2 fruit fly cellular contexts compared by ENCODE assay signal in the genomic region with DNA sequence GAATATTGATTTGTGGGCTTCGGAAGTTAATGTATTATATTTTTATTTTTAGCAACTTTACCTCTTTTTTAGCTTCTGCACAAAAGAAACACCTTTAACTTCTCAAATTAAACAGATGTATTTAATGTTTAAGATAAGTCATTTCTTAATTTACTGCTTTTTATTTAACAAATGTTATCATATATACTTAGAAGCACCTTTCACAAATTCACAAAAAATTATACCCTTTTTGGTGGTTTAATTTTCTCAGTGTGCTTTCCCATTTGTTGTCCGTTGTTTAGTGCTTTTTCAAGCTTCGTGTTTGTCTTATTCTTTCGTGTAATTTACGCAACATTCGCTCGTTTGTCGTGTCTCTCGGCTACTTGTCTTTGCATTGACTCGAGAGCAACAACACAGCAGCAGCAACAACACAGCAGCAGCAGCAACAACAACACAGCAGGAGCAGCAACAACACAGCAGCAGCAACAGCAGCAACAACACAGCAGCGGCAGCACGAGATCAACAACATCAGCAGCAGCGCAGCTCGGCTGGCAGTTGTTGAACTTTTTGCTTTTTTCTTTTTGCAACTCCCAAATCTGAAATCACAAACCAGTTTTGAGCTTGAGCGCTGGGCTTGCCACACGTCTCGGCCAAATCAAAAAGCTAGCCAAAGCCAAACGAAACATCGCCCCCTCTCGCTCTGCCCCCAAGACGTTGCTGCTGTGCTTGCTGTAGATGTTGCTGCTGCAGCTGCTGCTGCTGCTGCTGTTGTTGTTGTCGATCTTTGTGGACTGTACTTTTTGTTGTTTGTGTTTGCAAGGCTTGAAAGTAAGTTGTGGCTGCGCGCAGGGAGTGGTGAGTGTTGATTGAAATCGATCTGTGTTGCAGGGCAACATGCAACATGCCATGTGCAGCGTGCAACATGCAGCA.
TF ChIP-seq lines count a peak whose summit lies in the region.

No protein-coding gene starts in this region.

TF ChIP-seq in whole organism, embryonic, 481 proteins besides CTCF, POLR2A, EP300 and RAD21 (continued from another document and continues in another):
- TF ChIP-seq CG11504 (tag; optimal IDR thresholded peaks at IDR 0.05; lab: Kevin White, UChicago) = peak; percentile 82
- peak; percentile 56; the same call in 1 of the 2 replicates for TF ChIP-seq stc (GFP tag; IDR thresholded peaks at IDR 0.05; lab: Robert Waterston, UW)
- TF ChIP-seq CG11560 (tag; IDR thresholded peaks at IDR 0.05; lab: Robert Waterston, UW) = no peak
- peak; percentile 88 for TF ChIP-seq CG6175 (GFP tag; IDR thresholded peaks at IDR 0.05; lab: Robert Waterston, UW)
- no peak for TF ChIP-seq Opbp (GFP tag; IDR thresholded peaks at IDR 0.05; lab: Robert Waterston, UW; ENCODE audit: partially characterized antibody)
- peak; percentile 79 for TF ChIP-seq HLH3B (GFP tag; IDR thresholded peaks at IDR 0.05; lab: Robert Waterston, UW)
- TF ChIP-seq Asciz (GFP tag; optimal IDR thresholded peaks at IDR 0.05; lab: Kevin White, UChicago) = peak; percentile 58
- TF ChIP-seq CG12942 (GFP tag; optimal IDR thresholded peaks at IDR 0.05; lab: Kevin White, UChicago) = no peak
- no peak for TF ChIP-seq HLH4C (GFP tag; IDR thresholded peaks at IDR 0.05; lab: Robert Waterston, UW; ENCODE audit: partially characterized antibody)
- TF ChIP-seq CG2678 (tag; optimal IDR thresholded peaks at IDR 0.05; lab: Kevin White, UChicago) = peak; percentile 74
- peak; percentile 27 for TF ChIP-seq nau (GFP tag; optimal IDR thresholded peaks at IDR 0.05; lab: Kevin White, UChicago)
- TF ChIP-seq CG3163 (GFP tag; optimal IDR thresholded peaks at IDR 0.05; lab: Kevin White, UChicago) = no peak
- no peak for TF ChIP-seq dati (GFP tag; IDR thresholded peaks at IDR 0.05; lab: Robert Waterston, UW)
- TF ChIP-seq CG18764 (GFP tag; optimal IDR thresholded peaks at IDR 0.05; lab: Kevin White, UChicago) = no peak
- TF ChIP-seq cato (GFP tag; optimal IDR thresholded peaks at IDR 0.05; lab: Kevin White, UChicago; ENCODE audit: borderline replicate concordance) = no peak
- no peak for TF ChIP-seq NfI (GFP tag; optimal IDR thresholded peaks at IDR 0.05; lab: Kevin White, UChicago)
- peak; percentile 56 for TF ChIP-seq Adf1 (GFP tag; IDR thresholded peaks at IDR 0.05; lab: Robert Waterston, UW)
- TF ChIP-seq CG13296 (GFP tag; optimal IDR thresholded peaks at IDR 0.05; lab: Kevin White, UChicago) = peak; percentile 23
- TF ChIP-seq Side (GFP tag; optimal IDR thresholded peaks at IDR 0.05; lab: Kevin White, UChicago) = no peak
- TF ChIP-seq slbo (GFP tag; IDR thresholded peaks at IDR 0.05; lab: Robert Waterston, UW) = no peak
- no peak for TF ChIP-seq CG30431 (GFP tag; optimal IDR thresholded peaks at IDR 0.05; lab: Kevin White, UChicago)
- TF ChIP-seq nom (GFP tag; optimal IDR thresholded peaks at IDR 0.05; lab: Kevin White, UChicago) = no peak
- no peak for TF ChIP-seq tin (GFP tag; optimal IDR thresholded peaks at IDR 0.05; lab: Kevin White, UChicago)
- TF ChIP-seq CG8388 (GFP tag; optimal IDR thresholded peaks at IDR 0.05; lab: Kevin White, UChicago) = no peak
- TF ChIP-seq CG7271 (tag; optimal IDR thresholded peaks at IDR 0.05; lab: Kevin White, UChicago) = no peak
- no peak for TF ChIP-seq pros (GFP tag; optimal IDR thresholded peaks at IDR 0.05; lab: Kevin White, UChicago)
- peak; percentile 1 for TF ChIP-seq ems (GFP tag; optimal IDR thresholded peaks at IDR 0.05; lab: Kevin White, UChicago)
- no peak for TF ChIP-seq mirr (GFP tag; optimal IDR thresholded peaks at IDR 0.05; lab: Kevin White, UChicago)
- TF ChIP-seq CG33213 (GFP tag; optimal IDR thresholded peaks at IDR 0.05; lab: Kevin White, UChicago) = no peak
- peak; percentile 86 for TF ChIP-seq dmrt99B (tag; optimal IDR thresholded peaks at IDR 0.05; lab: Kevin White, UChicago)
- TF ChIP-seq Six4 (GFP tag; optimal IDR thresholded peaks at IDR 0.05; lab: Kevin White, UChicago) = no peak
- TF ChIP-seq tna (GFP tag; IDR thresholded peaks at IDR 0.05; lab: Robert Waterston, UW; ENCODE audit: partially characterized antibody) = no peak
- no peak for TF ChIP-seq CG4404 (GFP tag; IDR thresholded peaks at IDR 0.05; lab: Robert Waterston, UW)
- TF ChIP-seq fd102C (GFP tag; optimal IDR thresholded peaks at IDR 0.05; lab: Kevin White, UChicago) = no peak
- TF ChIP-seq BtbVII (GFP tag; optimal IDR thresholded peaks at IDR 0.05; lab: Kevin White, UChicago) = peak; percentile 12
- TF ChIP-seq CG12299 (tag; optimal IDR thresholded peaks at IDR 0.05; lab: Kevin White, UChicago) = no peak
- no peak for TF ChIP-seq CG9817 (tag; optimal IDR thresholded peaks at IDR 0.05; lab: Kevin White, UChicago)
- TF ChIP-seq emc (GFP tag; optimal IDR thresholded peaks at IDR 0.05; lab: Kevin White, UChicago) = no peak
- TF ChIP-seq CG34224 (GFP tag; IDR thresholded peaks at IDR 0.05; lab: Robert Waterston, UW; ENCODE audit: partially characterized antibody) = no peak
- no peak for TF ChIP-seq yki (optimal IDR thresholded peaks at IDR 0.05; lab: Kevin White, UChicago)
- TF ChIP-seq CG1024 (GFP tag; IDR thresholded peaks at IDR 0.05; lab: Robert Waterston, UW) = 0 out of 2 replicates have a peak, but pooled peaks have one; percentile 3
- no peak for TF ChIP-seq CG31388 (GFP tag; optimal IDR thresholded peaks at IDR 0.05; lab: Kevin White, UChicago)
- no peak for TF ChIP-seq Hr39 (optimal IDR thresholded peaks at IDR 0.05; lab: Kevin White, UChicago)
- no peak for TF ChIP-seq TFAM (GFP tag; optimal IDR thresholded peaks at IDR 0.05; lab: Kevin White, UChicago)
- no peak for TF ChIP-seq CG34376 (GFP tag; optimal IDR thresholded peaks at IDR 0.05; lab: Kevin White, UChicago)
- TF ChIP-seq sima (GFP tag; optimal IDR thresholded peaks at IDR 0.05; lab: Kevin White, UChicago) = no peak
- TF ChIP-seq Hmr (GFP tag; optimal IDR thresholded peaks at IDR 0.05; lab: Kevin White, UChicago) = no peak
- 0 out of 3 replicates have a peak, but pooled peaks have one; percentile 32 for TF ChIP-seq z (GFP tag; IDR thresholded peaks at IDR 0.05; lab: Robert Waterston, UW)
- peak; percentile 7 for TF ChIP-seq CG5180 (GFP tag; optimal IDR thresholded peaks at IDR 0.05; lab: Kevin White, UChicago)
- TF ChIP-seq ind (GFP tag; optimal IDR thresholded peaks at IDR 0.05; lab: Kevin White, UChicago) = peak; percentile 50
- peak; percentile 10 for TF ChIP-seq CG30403 (GFP tag; optimal IDR thresholded peaks at IDR 0.05; lab: Kevin White, UChicago)
- TF ChIP-seq dimm (GFP tag; IDR thresholded peaks at IDR 0.05; lab: Robert Waterston, UW) = no peak
- TF ChIP-seq Lhr (GFP tag; optimal IDR thresholded peaks at IDR 0.05; lab: Kevin White, UChicago) = no peak
- TF ChIP-seq D (optimal IDR thresholded peaks at IDR 0.05; lab: Kevin White, UChicago) = no peak
- peak; percentile 12 for TF ChIP-seq D (GFP tag; optimal IDR thresholded peaks at IDR 0.05; lab: Kevin White, UChicago)
- peak; percentile 48 for TF ChIP-seq CG10979 (tag; optimal IDR thresholded peaks at IDR 0.05; lab: Kevin White, UChicago)
- TF ChIP-seq tup (GFP tag; optimal IDR thresholded peaks at IDR 0.05; lab: Kevin White, UChicago) = no peak
- TF ChIP-seq dan (GFP tag; IDR thresholded peaks at IDR 0.05; lab: Robert Waterston, UW) = no peak
- TF ChIP-seq Scr (GFP tag; IDR thresholded peaks at IDR 0.05; lab: Robert Waterston, UW; ENCODE audit: partially characterized antibody) = no peak
- TF ChIP-seq bbx (GFP tag; IDR thresholded peaks at IDR 0.05; lab: Robert Waterston, UW; ENCODE audit: partially characterized antibody) = no peak
- TF ChIP-seq CG2116 (GFP tag; optimal IDR thresholded peaks at IDR 0.05; lab: Kevin White, UChicago) = no peak

TF ChIP-seq in whole organism, prepupa, 60 proteins besides CTCF, POLR2A, EP300 and RAD21 (continued from another document):
- TF ChIP-seq topi (GFP tag; optimal IDR thresholded peaks at IDR 0.05; lab: Kevin White, UChicago) (peak; percentile 67), CG8319 (GFP tag; optimal IDR thresholded peaks at IDR 0.05; lab: Kevin White, UChicago) (peak; percentile 74), OdsH (GFP tag; optimal IDR thresholded peaks at IDR 0.05; lab: Kevin White, UChicago) (no peak), CG31627 (GFP tag; optimal IDR thresholded peaks at IDR 0.05; lab: Kevin White, UChicago) (no peak), CG34406 (GFP tag; optimal IDR thresholded peaks at IDR 0.05; lab: Kevin White, UChicago) (no peak), CG6276 (GFP tag; optimal IDR thresholded peaks at IDR 0.05; lab: Kevin White, UChicago) (peak; percentile 83), Hr38 (GFP tag; optimal IDR thresholded peaks at IDR 0.05; lab: Kevin White, UChicago) (no peak), Sox102F (GFP tag; optimal IDR thresholded peaks at IDR 0.05; lab: Kevin White, UChicago) (no peak), Ets21C (GFP tag; optimal IDR thresholded peaks at IDR 0.05; lab: Kevin White, UChicago) (no peak), vri (GFP tag; optimal IDR thresholded peaks at IDR 0.05; lab: Kevin White, UChicago) (peak; percentile 5), Gug (GFP tag; IDR thresholded peaks at IDR 0.05; lab: Robert Waterston, UW) (peak; percentile 67), CG11902 (GFP tag; optimal IDR thresholded peaks at IDR 0.05; lab: Kevin White, UChicago) (peak; percentile 29), CG7368 (GFP tag; optimal IDR thresholded peaks at IDR 0.05; lab: Kevin White, UChicago) (peak; percentile 75), dac (GFP tag; optimal IDR thresholded peaks at IDR 0.05; lab: Kevin White, UChicago) (no peak), salr (GFP tag; optimal IDR thresholded peaks at IDR 0.05; lab: Kevin White, UChicago) (no peak), CG10669 (GFP tag; optimal IDR thresholded peaks at IDR 0.05; lab: Kevin White, UChicago) (peak; percentile 80), cyc (GFP tag; optimal IDR thresholded peaks at IDR 0.05; lab: Kevin White, UChicago) (peak; percentile 72), fkh (GFP tag; optimal IDR thresholded peaks at IDR 0.05; lab: Kevin White, UChicago) (no peak), lz (GFP tag; optimal IDR thresholded peaks at IDR 0.05; lab: Kevin White, UChicago) (peak; percentile 49), CG1621 (tag; optimal IDR thresholded peaks at IDR 0.05; lab: Kevin White, UChicago) (no peak), Lpt (GFP tag; optimal IDR thresholded peaks at IDR 0.05; lab: Kevin White, UChicago) (peak; percentile 67), CG6792 (GFP tag; optimal IDR thresholded peaks at IDR 0.05; lab: Kevin White, UChicago) (no peak), Eip93F (GFP tag; optimal IDR thresholded peaks at IDR 0.05; lab: Kevin White, UChicago) (no peak), CG16779 (tag; optimal IDR thresholded peaks at IDR 0.05; lab: Kevin White, UChicago) (peak; percentile 68), Eip75B (GFP tag; optimal IDR thresholded peaks at IDR 0.05; lab: Kevin White, UChicago) (peak; percentile 78), CG3032 (tag; optimal IDR thresholded peaks at IDR 0.05; lab: Kevin White, UChicago) (peak; percentile 65), Hr39 (GFP tag; optimal IDR thresholded peaks at IDR 0.05; lab: Kevin White, UChicago) (no peak), CG11294 (GFP tag; IDR thresholded peaks at IDR 0.05; lab: Robert Waterston, UW) (peak; percentile 8; the same call in 1 of the 2 replicates), Eip78C (GFP tag; lab: Kevin White, UChicago) (peak; percentile 47), acj6 (GFP tag; optimal IDR thresholded peaks at IDR 0.05; lab: Kevin White, UChicago) (no peak), CG15336 (GFP tag; IDR thresholded peaks at IDR 0.05; lab: Robert Waterston, UW) (0 out of 2 replicates have a peak, but pooled peaks have one; percentile 14), CG6808 (GFP tag; optimal IDR thresholded peaks at IDR 0.05; lab: Kevin White, UChicago) (peak; percentile 72), CG11762 (GFP tag; optimal IDR thresholded peaks at IDR 0.05; lab: Kevin White, UChicago; ENCODE audit: insufficient read depth) (peak; percentile 63), CG9139 (GFP tag; optimal IDR thresholded peaks at IDR 0.05; lab: Kevin White, UChicago) (no peak), pdm3 (GFP tag; optimal IDR thresholded peaks at IDR 0.05; lab: Kevin White, UChicago) (no peak), fd59A (GFP tag; optimal IDR thresholded peaks at IDR 0.05; lab: Kevin White, UChicago) (no peak), CG4318 (GFP tag; optimal IDR thresholded peaks at IDR 0.05; lab: Kevin White, UChicago) (no peak), spab (GFP tag; optimal IDR thresholded peaks at IDR 0.05; lab: Kevin White, UChicago) (no peak), eg (GFP tag; IDR thresholded peaks at IDR 0.05; lab: Robert Waterston, UW) (peak; percentile 84)
